Fruit fly (Drosophila melanogaster) whole organism, embryonic: ENCODE results near the gene CG1889.

Experiments used
- maf-S ChIP-seq: fragments of 200-800 bp; sonication (Bioruptor generic); optimal IDR thresholded peaks from 2 replicates; lab custom pipeline; 2016; ENCODE audit warnings: missing biosample characterization, missing genetic modification characterization
- sd ChIP-seq: fragments of 200-800 bp; sonication (Bioruptor generic); optimal IDR thresholded peaks from 3 replicates; lab custom pipeline; 2018; ENCODE audit warnings: missing biosample characterization, mild to moderate bottlenecking, missing genetic modification characterization, moderate library complexity

DNA sequence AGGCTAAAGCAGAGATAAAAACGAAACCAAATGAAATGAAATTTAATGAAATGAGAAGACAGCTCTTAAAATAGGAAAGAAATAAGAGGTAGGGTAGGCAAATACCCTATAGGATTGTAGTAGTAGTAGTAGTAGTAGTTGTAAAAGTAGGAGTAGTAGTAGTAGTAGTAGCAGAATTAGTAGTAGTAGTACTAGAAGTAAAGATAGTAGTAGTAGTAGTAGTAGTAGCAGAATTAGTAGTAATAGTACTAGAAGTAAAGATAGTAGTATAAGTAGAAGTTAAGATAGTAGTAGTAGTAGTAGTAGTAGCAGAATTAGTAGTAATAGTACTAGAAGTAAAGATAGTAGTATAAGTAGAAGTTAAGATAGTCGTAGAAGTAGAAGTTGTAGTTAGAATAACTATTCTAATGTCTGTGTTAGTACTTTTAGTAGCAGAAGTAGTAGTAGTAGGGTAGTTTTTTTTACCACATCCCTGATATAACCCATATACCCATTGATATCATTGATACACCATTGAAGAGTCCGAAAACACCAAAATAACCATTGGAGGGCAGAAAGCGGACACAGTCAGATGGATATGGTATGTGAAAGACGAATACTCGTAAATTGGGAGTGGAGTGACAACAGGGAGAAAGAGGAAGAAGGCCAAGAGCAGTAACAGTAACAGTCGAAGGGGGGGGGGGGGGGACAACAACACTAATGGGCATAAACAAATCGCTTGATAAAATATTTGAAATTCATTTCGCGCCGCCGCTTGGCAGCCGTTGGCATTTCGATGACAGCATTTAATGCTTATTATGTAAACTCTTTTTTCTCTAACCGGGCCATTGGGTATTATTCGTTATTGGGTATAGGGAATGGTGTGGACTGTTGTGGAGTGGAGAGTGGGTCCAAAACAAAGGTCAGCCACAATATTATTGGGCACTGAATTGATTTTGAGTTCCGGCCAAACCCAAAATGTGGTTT, 50.0 kb downstream of the CG1889 start:
- TF ChIP-seq maf-S (GFP tag; lab: Kevin White, UChicago) (no peak), sd (tag; lab: Kevin White, UChicago) (peak; percentile 86)
